Fruit fly (Drosophila melanogaster): Measurements from ENCODE around the gene CG34355.
"Not testable (repeated sequence)": the region's sequence is repeated elsewhere in the genome, so short reads cannot be mapped to it uniquely, and the experiment has no call there.

Gene CG34355

dm6 chr3R:23859365-23859804 is 55.7 kb downstream of the CG34355 start (continued):
- TF ChIP-seq Hr51 (GFP tag; optimal IDR thresholded peaks at IDR 0.05) (peak; percentile 42 to 81), CG17612 (GFP tag; IDR thresholded peaks at IDR 0.05) (peak; percentile 41; the same call in 1 of the 2 replicates), CG42726 (GFP tag; IDR thresholded peaks at IDR 0.05; ENCODE audit: partially characterized antibody) (peak; percentile 93), CG2678 (tag; optimal IDR thresholded peaks at IDR 0.05) (peak; percentile 45), gem (tag; optimal IDR thresholded peaks at IDR 0.05) (peak; percentile 23), CG2120 (GFP tag; optimal IDR thresholded peaks at IDR 0.05) (peak; percentile 76), HLH54F (GFP tag; optimal IDR thresholded peaks at IDR 0.05) (peak; percentile 74), so (GFP tag; IDR thresholded peaks at IDR 0.05) (0 out of 3 replicates have a peak, but pooled peaks have one; percentile 38), Adf1 (GFP tag; IDR thresholded peaks at IDR 0.05) (peak; percentile 43; the same call in 1 of the 2 replicates), bcd (GFP tag; optimal IDR thresholded peaks at IDR 0.05) (peak; percentile 38), CG4707 (GFP tag; optimal IDR thresholded peaks at IDR 0.05) (peak; percentile 20), ase (GFP tag; IDR thresholded peaks at IDR 0.05) (peak; percentile 60; the same call in 1 of the 3 replicates), CG13624 (GFP tag; optimal IDR thresholded peaks at IDR 0.05) (peak; percentile 78), sug (tag; optimal IDR thresholded peaks at IDR 0.05) (peak; percentile 44), sisA (GFP tag; IDR thresholded peaks at IDR 0.05) (peak; percentile 46; the same call in 1 of the 2 replicates), CG14710 (tag; optimal IDR thresholded peaks at IDR 0.05) (peak; percentile 25), amos (GFP tag; IDR thresholded peaks at IDR 0.05; ENCODE audit: partially characterized antibody) (peak; percentile 66; the same call in 1 of the 2 replicates), Oaz (GFP tag; IDR thresholded peaks at IDR 0.05) (0 out of 2 replicates have a peak, but pooled peaks have one; percentile 4), Hr78 (GFP tag; optimal IDR thresholded peaks at IDR 0.05) (peak in 1 of 2 experiments; percentile 83), toy (GFP tag; IDR thresholded peaks at IDR 0.05) (0 out of 2 replicates have a peak, but pooled peaks have one; percentile 22), Meics (GFP tag; optimal IDR thresholded peaks at IDR 0.05) (peak; percentile 11), Neu2 (GFP tag; optimal IDR thresholded peaks at IDR 0.05; ENCODE audit: borderline replicate concordance) (peak; percentile 46), Mrtf (GFP tag; IDR thresholded peaks at IDR 0.05) (peak; percentile 29; the same call in 1 of the 3 replicates), pb (GFP tag; optimal IDR thresholded peaks at IDR 0.05) (peak; percentile 48), pho (GFP tag; optimal IDR thresholded peaks at IDR 0.05) (peak; percentile 70), Oli (tag; optimal IDR thresholded peaks at IDR 0.05) (peak; percentile 38), NfI (GFP tag; optimal IDR thresholded peaks at IDR 0.05) (peak; percentile 39), Awh (GFP tag; IDR thresholded peaks at IDR 0.05) (peak; percentile 78), CG1024 (GFP tag; IDR thresholded peaks at IDR 0.05) (peak; percentile 66), CG32767 (GFP tag; IDR thresholded peaks at IDR 0.05) (peak; percentile 73; the same call in 1 of the 2 replicates), repo (GFP tag; optimal IDR thresholded peaks at IDR 0.05) (peak; percentile 66), CG7372 (GFP tag; IDR thresholded peaks at IDR 0.05) (peak; percentile 40; the same call in 1 of the 2 replicates), CG14050 (GFP tag; IDR thresholded peaks at IDR 0.05) (peak; percentile 44; the same call in 2 of the 3 replicates), fd102C (GFP tag; optimal IDR thresholded peaks at IDR 0.05) (peak; percentile 33), otp (GFP tag; IDR thresholded peaks at IDR 0.05) (peak; percentile 76; the same call in 2 of the 3 replicates), sens-2 (GFP tag; IDR thresholded peaks at IDR 0.05) (0 out of 2 replicates have a peak, but pooled peaks have one; percentile 42), insv (GFP tag; optimal IDR thresholded peaks at IDR 0.05) (peak in 1 of 2 experiments; percentile 56), CG18262 (tag; optimal IDR thresholded peaks at IDR 0.05) (peak; percentile 60), Scr (GFP tag; IDR thresholded peaks at IDR 0.05; ENCODE audit: partially characterized antibody) (peak; percentile 43), sens (GFP tag) (peak; percentile 89), ara (GFP tag; IDR thresholded peaks at IDR 0.05) (peak; percentile 77), cwo (GFP tag; optimal IDR thresholded peaks at IDR 0.05) (peak; percentile 55), Pdp1 (GFP tag; optimal IDR thresholded peaks at IDR 0.05) (peak; percentile 39 to 65), CG14860 (GFP tag; IDR thresholded peaks at IDR 0.05; ENCODE audit: partially characterized antibody) (0 out of 3 replicates have a peak, but pooled peaks have one; percentile 29), CG4328 (GFP tag; optimal IDR thresholded peaks at IDR 0.05) (peak; percentile 16), NC2α (GFP tag; optimal IDR thresholded peaks at IDR 0.05) (peak; percentile 58), D (GFP tag; optimal IDR thresholded peaks at IDR 0.05) (peak; percentile 49), Hr3 (GFP tag; optimal IDR thresholded peaks at IDR 0.05) (peak; percentile 35)
- TF ChIP-seq D (optimal IDR thresholded peaks at IDR 0.05), result not testable (repeated sequence)

Measured in whole organism, embryonic.